Fruit fly (Drosophila melanogaster) Kc167 (cell line): ENCODE data around the gene CG7646.

ENCODE experiments used
- Sin3A ChIP-seq: fragments of >200 bp; optimal IDR thresholded peaks from 2 replicates; lab custom pipeline; 2018; ENCODE audit warnings: missing external identifiers
- psq ChIP-seq: fragments of >200 bp; optimal IDR thresholded peaks from 2 replicates; lab custom pipeline; 2017; ENCODE audit warnings: missing external identifiers

DNA sequence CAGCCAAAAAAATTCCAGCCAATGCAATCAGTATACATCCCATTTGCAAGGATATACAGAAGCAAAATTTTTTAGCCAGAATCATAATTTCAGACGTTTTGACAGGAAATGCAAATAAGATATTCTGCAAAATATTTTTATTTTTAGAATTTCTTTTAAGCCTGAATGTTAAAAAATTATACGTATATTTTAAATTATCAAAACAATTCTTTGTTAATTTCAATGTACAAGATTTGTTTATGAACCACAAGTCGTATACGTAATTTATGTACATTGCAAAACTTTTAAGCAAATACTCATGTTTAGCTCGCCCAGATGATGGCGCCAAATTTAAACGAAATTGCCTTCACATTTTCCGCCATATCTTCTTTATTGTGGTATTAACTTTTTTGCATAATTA lies 37.3 kb upstream of the CG7646 start, which contains the start of gene CG42654:
- TF ChIP-seq psq (lab: Kevin White, UChicago) = no peak
- no peak for TF ChIP-seq Sin3A
